Fruit fly (Drosophila melanogaster): ENCODE data around the gene GILT1.

GILT1 gene

dm6 chr3R:13428341-13429040 lies 26.8 kb upstream of the GILT1 start (continued):
- peak; percentile 41 for TF ChIP-seq onecut (GFP tag; IDR thresholded peaks at IDR 0.05)
- peak; percentile 44 for TF ChIP-seq Dek (tag; optimal IDR thresholded peaks at IDR 0.05)
- TF ChIP-seq CG3065 (GFP tag; optimal IDR thresholded peaks at IDR 0.05), result no peak
- TF ChIP-seq lmd (GFP tag; IDR thresholded peaks at IDR 0.05), result peak; percentile 51
- TF ChIP-seq Nf-YC (tag; optimal IDR thresholded peaks at IDR 0.05), result no peak
- no peak for TF ChIP-seq repo (GFP tag; optimal IDR thresholded peaks at IDR 0.05)
- TF ChIP-seq hth (optimal IDR thresholded peaks at IDR 0.05), result no peak
- no peak for TF ChIP-seq Lim3 (GFP tag; IDR thresholded peaks at IDR 0.05)
- TF ChIP-seq CG34422 (GFP tag; IDR thresholded peaks at IDR 0.05), result peak; percentile 58; the same call in 2 of the 3 replicates
- TF ChIP-seq Ets65A (GFP tag), result peak; percentile 92
- TF ChIP-seq CG12942 (GFP tag; optimal IDR thresholded peaks at IDR 0.05), result peak; percentile 12
- no peak for TF ChIP-seq bbx (GFP tag; IDR thresholded peaks at IDR 0.05; ENCODE audit: partially characterized antibody)
- peak; percentile 65; the same call in 1 of the 3 replicates for TF ChIP-seq so (GFP tag; IDR thresholded peaks at IDR 0.05)
- no peak for TF ChIP-seq bowl (GFP tag; IDR thresholded peaks at IDR 0.05)
- TF ChIP-seq dysf (GFP tag; IDR thresholded peaks at IDR 0.05), result peak; percentile 71
- no peak for TF ChIP-seq lbe (GFP tag; optimal IDR thresholded peaks at IDR 0.05)
- no peak for TF ChIP-seq CG2129 (GFP tag; IDR thresholded peaks at IDR 0.05; ENCODE audit: partially characterized antibody)
- peak; percentile 26 for TF ChIP-seq Bdp1 (GFP tag; optimal IDR thresholded peaks at IDR 0.05)
- peak; percentile 63 for TF ChIP-seq Ssrp (tag; optimal IDR thresholded peaks at IDR 0.05)
- peak; percentile 29 for TF ChIP-seq TFAM (GFP tag; optimal IDR thresholded peaks at IDR 0.05)
- TF ChIP-seq Gug (GFP tag; IDR thresholded peaks at IDR 0.05), result peak; percentile 58; the same call in 2 of the 4 replicates
- peak; percentile 19 for TF ChIP-seq Sry-δ (GFP tag; optimal IDR thresholded peaks at IDR 0.05)
- peak; percentile 62 for TF ChIP-seq bcd (GFP tag; optimal IDR thresholded peaks at IDR 0.05)
- no peak for TF ChIP-seq CG3726 (GFP tag; IDR thresholded peaks at IDR 0.05)
- TF ChIP-seq Bteb2 (GFP tag; optimal IDR thresholded peaks at IDR 0.05), result peak; percentile 46
- TF ChIP-seq scrt (GFP tag; optimal IDR thresholded peaks at IDR 0.05), result peak; percentile 58
- TF ChIP-seq CG9727 (GFP tag; optimal IDR thresholded peaks at IDR 0.05), result peak; percentile 59
- peak; percentile 47 for TF ChIP-seq CG3281 (GFP tag; optimal IDR thresholded peaks at IDR 0.05)
- peak; percentile 69 for TF ChIP-seq PHDP (tag; optimal IDR thresholded peaks at IDR 0.05)
- peak; percentile 71 for TF ChIP-seq tap (tag; optimal IDR thresholded peaks at IDR 0.05)
- TF ChIP-seq CG3407 (GFP tag; optimal IDR thresholded peaks at IDR 0.05), result peak; percentile 29
- 0 out of 2 replicates have a peak, but pooled peaks have one; percentile 28 for TF ChIP-seq wor (GFP tag; IDR thresholded peaks at IDR 0.05)
- peak; percentile 78 for TF ChIP-seq CG18262 (tag; optimal IDR thresholded peaks at IDR 0.05)
- peak; percentile 69 for TF ChIP-seq dmrt11E (tag; optimal IDR thresholded peaks at IDR 0.05)
- no peak for TF ChIP-seq disco-r (GFP tag; optimal IDR thresholded peaks at IDR 0.05)
- TF ChIP-seq Sin3A (optimal IDR thresholded peaks at IDR 0.05), result no peak
- TF ChIP-seq bigmax (GFP tag; optimal IDR thresholded peaks at IDR 0.05), result no peak
- TF ChIP-seq luna (GFP tag; optimal IDR thresholded peaks at IDR 0.05), result no peak
- no peak for TF ChIP-seq CG10274 (GFP tag; optimal IDR thresholded peaks at IDR 0.05)
- TF ChIP-seq org-1 (GFP tag; optimal IDR thresholded peaks at IDR 0.05), result peak; percentile 45
- TF ChIP-seq Rfx (GFP tag; IDR thresholded peaks at IDR 0.05), result peak; percentile 55
- no peak for TF ChIP-seq corto (GFP tag; optimal IDR thresholded peaks at IDR 0.05)
- no peak for TF ChIP-seq yki (optimal IDR thresholded peaks at IDR 0.05)
- TF ChIP-seq dan (GFP tag; IDR thresholded peaks at IDR 0.05), result no peak
- peak; percentile 46 for TF ChIP-seq tx (GFP tag; optimal IDR thresholded peaks at IDR 0.05)
- no peak for TF ChIP-seq cas (GFP tag; IDR thresholded peaks at IDR 0.05)
- TF ChIP-seq CG6272 (GFP tag; IDR thresholded peaks at IDR 0.05), result no peak
- TF ChIP-seq Atf6 (GFP tag; IDR thresholded peaks at IDR 0.05), result peak; percentile 32; the same call in 1 of the 2 replicates
- peak; percentile 69 for TF ChIP-seq CG10267 (tag; optimal IDR thresholded peaks at IDR 0.05)
- TF ChIP-seq tll (GFP tag; optimal IDR thresholded peaks at IDR 0.05), result no peak
- no peak for TF ChIP-seq CG6175 (GFP tag; IDR thresholded peaks at IDR 0.05)
